Fruit fly (Drosophila melanogaster) whole organism, embryonic: Measurements from ENCODE around the gene CG10283.

ENCODE experiments used
- Aef1 ChIP-seq: fragments of 200-800 bp; sonication (Bioruptor generic); IDR thresholded peaks from 3 replicates; pipeline ENCODE4 v1.3.6; 2022; ENCODE audit warnings: missing biosample characterization, missing genetic modification characterization
- BtbVII ChIP-seq: fragments of 200-800 bp; sonication (Bioruptor generic); optimal IDR thresholded peaks from 3 replicates; lab custom pipeline; 2017; ENCODE audit warnings: missing biosample characterization, mild to moderate bottlenecking, missing genetic modification characterization
- C15 ChIP-seq: fragments of 200-800 bp; sonication (Bioruptor generic); IDR thresholded peaks from 3 replicates; pipeline ENCODE4 v1.3.6; 2022; ENCODE audit warnings: missing biosample characterization, missing genetic modification characterization
- CG10431 ChIP-seq: fragments of 200-800 bp; sonication (Bioruptor generic); optimal IDR thresholded peaks from 3 replicates; lab custom pipeline; 2018; ENCODE audit warnings: missing biosample characterization, mild to moderate bottlenecking, missing genetic modification characterization
- CG10979 ChIP-seq: fragments of 200-800 bp; sonication (Bioruptor generic); optimal IDR thresholded peaks from 2 replicates; lab custom pipeline; 2018; ENCODE audit warnings: missing biosample characterization, mild to moderate bottlenecking, missing genetic modification characterization, moderate library complexity
- CG12155 ChIP-seq: fragments of 200-800 bp; sonication (Bioruptor generic); optimal IDR thresholded peaks from 3 replicates; lab custom pipeline; 2016; ENCODE audit warnings: missing biosample characterization, missing genetic modification characterization
- CG12744 ChIP-seq: fragments of 200-800 bp; sonication (Bioruptor generic); optimal IDR thresholded peaks from 2 replicates; lab custom pipeline; 2016; ENCODE audit warnings: missing biosample characterization, missing genetic modification characterization
- CG14050 ChIP-seq: fragments of 200-800 bp; sonication (Bioruptor generic); IDR thresholded peaks from 3 replicates; pipeline ENCODE4 v1.3.6; 2022; ENCODE audit warnings: missing biosample characterization, missing genetic modification characterization
- CG15073 ChIP-seq: fragments of 200-800 bp; sonication (Bioruptor generic); optimal IDR thresholded peaks from 2 replicates; lab custom pipeline; 2016; ENCODE audit warnings: missing biosample characterization, missing genetic modification characterization
- CG16815 ChIP-seq: fragments of 200-800 bp; sonication (Bioruptor generic); optimal IDR thresholded peaks from 3 replicates; lab custom pipeline; 2017; ENCODE audit warnings: missing biosample characterization, mild to moderate bottlenecking, missing genetic modification characterization
- CG17385 ChIP-seq: fragments of 200-800 bp; sonication (Bioruptor generic); optimal IDR thresholded peaks from 3 replicates; lab custom pipeline; 2018; ENCODE audit warnings: missing biosample characterization, mild to moderate bottlenecking, missing genetic modification characterization
- CG18619 ChIP-seq: fragments of 200-800 bp; sonication (Bioruptor generic); optimal IDR thresholded peaks from 3 replicates; lab custom pipeline; 2017; ENCODE audit warnings: missing biosample characterization, mild to moderate bottlenecking, missing genetic modification characterization
- CG18764 ChIP-seq: fragments of 200-800 bp; sonication (Bioruptor generic); optimal IDR thresholded peaks from 3 replicates; lab custom pipeline; 2016; ENCODE audit warnings: missing biosample characterization, missing genetic modification characterization
- CG2120 ChIP-seq: fragments of 200-800 bp; sonication (Bioruptor generic); optimal IDR thresholded peaks from 3 replicates; lab custom pipeline; 2016; ENCODE audit warnings: missing biosample characterization, missing genetic modification characterization
- CG3726 ChIP-seq: fragments of 200-800 bp; sonication (Bioruptor generic); IDR thresholded peaks from 3 replicates; pipeline ENCODE4, ENCODE4 v1.3.6; 2022; ENCODE audit warnings: missing biosample characterization, missing genetic modification characterization
- CG3847 ChIP-seq: fragments of 200-800 bp; sonication (Bioruptor generic); IDR thresholded peaks from 2 replicates; pipeline ENCODE4 v1.3.6; 2022; ENCODE audit warnings: missing biosample characterization, missing genetic modification characterization
- CG6683 ChIP-seq: fragments of 200-800 bp; sonication (Bioruptor generic); optimal IDR thresholded peaks from 2 replicates; lab custom pipeline; 2017; ENCODE audit warnings: missing biosample characterization, mild to moderate bottlenecking, missing genetic modification characterization, missing genetic modification reagents
- CG8290 ChIP-seq, 3 experiments: fragments of 200-800 bp; sonication (Bioruptor generic); optimal IDR thresholded peaks; 2 replicates each; lab custom pipeline; 2016 to 2019; ENCODE audit warnings: missing biosample characterization in 3 of 3, missing genetic modification characterization in 3 of 3, mild to moderate bottlenecking in 2 of 3, moderate library complexity in 1 of 3
- CG8478 ChIP-seq: fragments of >200 bp; optimal IDR thresholded peaks from 2 replicates; lab custom pipeline; 2018
- CG8924 ChIP-seq: fragments of 200-800 bp; optimal IDR thresholded peaks from 3 replicates; lab custom pipeline; 2019; ENCODE audit warnings: missing biosample characterization, mild to moderate bottlenecking, missing genetic modification characterization, moderate library complexity
- Camta ChIP-seq: fragments of 200-800 bp; sonication (Bioruptor generic); optimal IDR thresholded peaks from 2 replicates; lab custom pipeline; 2016; ENCODE audit warnings: missing biosample characterization, missing genetic modification characterization
- ERR ChIP-seq: fragments of 200-800 bp; sonication (Bioruptor generic); optimal IDR thresholded peaks from 2 replicates; lab custom pipeline; 2016; ENCODE audit warnings: missing biosample characterization, missing genetic modification characterization
- Gug ChIP-seq: fragments of 200-800 bp; sonication (Bioruptor generic); IDR thresholded peaks from 4 replicates; pipeline ENCODE4 v1.3.6; 2022; ENCODE audit warnings: missing biosample characterization, missing genetic modification characterization
- HLHmδ ChIP-seq: fragments of 200-800 bp; sonication (Bioruptor generic); optimal IDR thresholded peaks from 2 replicates; lab custom pipeline; 2018; ENCODE audit warnings: missing biosample characterization, mild to moderate bottlenecking, missing genetic modification characterization, moderate library complexity
- HmgZ ChIP-seq: fragments of 200-800 bp; sonication (Bioruptor generic); optimal IDR thresholded peaks from 2 replicates; lab custom pipeline; 2018; ENCODE audit warnings: missing biosample characterization, mild to moderate bottlenecking, missing genetic modification characterization
- Hr51 ChIP-seq, 2 experiments: fragments of 200-800 bp; sonication (Bioruptor generic); optimal IDR thresholded peaks; 2 replicates in 1 of 2; 3 replicates in 1 of 2; lab custom pipeline; 2016 to 2018; ENCODE audit warnings: missing biosample characterization in 2 of 2, missing genetic modification characterization in 2 of 2, mild to moderate bottlenecking in 1 of 2, moderate library complexity in 1 of 2
- Jarid2 ChIP-seq: fragments of 200-800 bp; sonication (Bioruptor generic); optimal IDR thresholded peaks from 3 replicates; lab custom pipeline; 2017; ENCODE audit warnings: mild to moderate bottlenecking, missing biosample characterization, missing genetic modification reagents, missing genetic modification characterization
- NC2α ChIP-seq: fragments of 200-800 bp; sonication (Bioruptor generic); optimal IDR thresholded peaks from 2 replicates; lab custom pipeline; 2016; ENCODE audit warnings: missing biosample characterization, missing genetic modification characterization
- Neu2 ChIP-seq: fragments of 200-800 bp; sonication (Bioruptor generic); optimal IDR thresholded peaks from 3 replicates; lab custom pipeline; 2016; ENCODE audit warnings: missing biosample characterization, missing genetic modification characterization, borderline replicate concordance
- Poxn ChIP-seq: fragments of 200-800 bp; sonication (Bioruptor generic); IDR thresholded peaks from 2 replicates; pipeline ENCODE4 v1.3.6; 2022; ENCODE audit warnings: missing biosample characterization, missing genetic modification characterization
- Rfx ChIP-seq: fragments of 200-800 bp; sonication (Bioruptor generic); IDR thresholded peaks from 2 replicates; pipeline ENCODE4 v1.3.6; 2022; ENCODE audit warnings: missing biosample characterization, missing genetic modification characterization
- Side ChIP-seq: fragments of 200-800 bp; sonication (Bioruptor generic); optimal IDR thresholded peaks from 2 replicates; lab custom pipeline; 2016; ENCODE audit warnings: missing biosample characterization, missing genetic modification characterization
- Six4 ChIP-seq: fragments of 200-800 bp; sonication (Bioruptor generic); optimal IDR thresholded peaks from 2 replicates; lab custom pipeline; 2016; ENCODE audit warnings: missing biosample characterization, missing genetic modification characterization
- Sox100B ChIP-seq: fragments of 200-800 bp; sonication (Bioruptor generic); optimal IDR thresholded peaks from 3 replicates; lab custom pipeline; 2018; ENCODE audit warnings: missing biosample characterization, mild to moderate bottlenecking, missing genetic modification characterization
- al ChIP-seq: fragments of 200-800 bp; sonication (Bioruptor generic); IDR thresholded peaks from 2 replicates; pipeline ENCODE4 v1.3.6; 2022; ENCODE audit warnings: missing biosample characterization, missing genetic modification characterization
- ap ChIP-seq: fragments of 200-800 bp; sonication (Bioruptor generic); IDR thresholded peaks from 2 replicates; pipeline ENCODE4 v1.3.6; 2022; ENCODE audit warnings: missing biosample characterization, missing genetic modification characterization
- ato ChIP-seq: fragments of 200-800 bp; sonication (Bioruptor generic); IDR thresholded peaks from 2 replicates; pipeline ENCODE4 v1.3.6; 2022; ENCODE audit warnings: missing biosample characterization, missing genetic modification characterization; ENCODE audit not compliant: partially characterized antibody
- bsh ChIP-seq, 2 experiments: fragments of 200-800 bp; sonication (Bioruptor generic); optimal IDR thresholded peaks; 2 replicates each; lab custom pipeline; 2017 to 2018; ENCODE audit warnings: mild to moderate bottlenecking in 2 of 2, missing biosample characterization in 2 of 2, missing genetic modification characterization in 2 of 2, moderate library complexity in 1 of 2
- cas ChIP-seq: fragments of 200-800 bp; sonication (Bioruptor generic); IDR thresholded peaks from 2 replicates; pipeline ENCODE4 v1.3.6; 2022; ENCODE audit warnings: missing biosample characterization, missing genetic modification characterization
- cg ChIP-seq: fragments of 200-800 bp; sonication (Bioruptor generic); optimal IDR thresholded peaks from 3 replicates; lab custom pipeline; 2019; ENCODE audit warnings: missing biosample characterization, mild to moderate bottlenecking, missing genetic modification characterization, moderate library complexity
- ems ChIP-seq: fragments of 200-800 bp; sonication (Bioruptor generic); optimal IDR thresholded peaks from 3 replicates; lab custom pipeline; 2016; ENCODE audit warnings: missing biosample characterization, missing genetic modification characterization
- gcm ChIP-seq: fragments of 200-800 bp; sonication (Bioruptor generic); optimal IDR thresholded peaks from 2 replicates; lab custom pipeline; 2019; ENCODE audit warnings: missing biosample characterization, mild to moderate bottlenecking, missing genetic modification characterization, moderate library complexity
- hb ChIP-seq: fragments of 200-800 bp; sonication (Bioruptor generic); IDR thresholded peaks from 3 replicates; pipeline ENCODE4 v1.3.6; 2022; ENCODE audit warnings: missing biosample characterization, missing genetic modification characterization; ENCODE audit not compliant: partially characterized antibody
- hbn ChIP-seq: fragments of 200-800 bp; sonication (Bioruptor generic); IDR thresholded peaks from 2 replicates; pipeline ENCODE4 v1.3.6; 2022; ENCODE audit warnings: missing biosample characterization, missing genetic modification characterization; ENCODE audit not compliant: partially characterized antibody
- her ChIP-seq: fragments of 200-800 bp; sonication (Bioruptor generic); optimal IDR thresholded peaks from 2 replicates; lab custom pipeline; 2016; ENCODE audit warnings: missing biosample characterization, missing genetic modification characterization
- hth ChIP-seq: fragments of >200 bp; optimal IDR thresholded peaks from 2 replicates; lab custom pipeline; 2017; ENCODE audit warnings: inconsistent platforms
- jumu ChIP-seq: fragments of 200-800 bp; sonication (Bioruptor generic); optimal IDR thresholded peaks from 3 replicates; lab custom pipeline; 2016; ENCODE audit warnings: missing biosample characterization, missing genetic modification characterization
- onecut ChIP-seq: fragments of 200-800 bp; sonication (Bioruptor generic); IDR thresholded peaks from 2 replicates; pipeline ENCODE4 v1.3.6; 2022; ENCODE audit warnings: missing biosample characterization, missing genetic modification characterization
- phol ChIP-seq: fragments of 200-800 bp; sonication (Bioruptor generic); optimal IDR thresholded peaks from 3 replicates; lab custom pipeline; 2018; ENCODE audit warnings: missing biosample characterization, mild to moderate bottlenecking, missing genetic modification characterization, moderate library complexity
- seq ChIP-seq: fragments of 200-800 bp; sonication (Bioruptor generic); IDR thresholded peaks from 2 replicates; pipeline ENCODE4 v1.3.6; 2022; ENCODE audit warnings: missing biosample characterization, missing genetic modification characterization
- tx ChIP-seq: fragments of 200-800 bp; sonication (Bioruptor generic); optimal IDR thresholded peaks from 2 replicates; lab custom pipeline; 2016; ENCODE audit warnings: missing biosample characterization, missing genetic modification characterization
- zfh1 ChIP-seq: fragments of 200-800 bp; sonication (Bioruptor generic); IDR thresholded peaks from 3 replicates; pipeline ENCODE4 v1.3.6; 2022; ENCODE audit warnings: missing biosample characterization, missing genetic modification characterization

The CG10283 gene

DNA sequence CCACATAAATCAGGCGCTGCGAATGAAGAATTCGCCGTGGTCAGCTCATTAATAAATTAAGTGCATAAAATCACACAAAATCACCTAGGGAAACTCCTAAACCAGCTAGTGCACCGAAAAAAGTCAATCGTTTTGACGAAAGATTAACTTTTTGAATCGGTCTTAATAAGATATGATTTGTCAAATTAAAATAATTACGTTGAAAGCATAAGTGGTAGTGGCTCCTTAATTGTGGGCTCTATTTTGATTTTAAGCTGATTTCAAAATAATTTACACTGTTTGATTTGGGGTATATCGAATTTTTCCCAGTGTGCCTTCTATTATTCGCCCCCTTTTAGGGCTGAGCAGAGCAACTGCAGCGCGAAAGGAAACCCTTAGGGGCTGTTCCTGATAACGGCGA, 21.2 kb upstream of the CG10283 start (continued):
- TF ChIP-seq Side (no peak), CG10979 (tag; lab: Kevin White, UChicago) (peak; percentile 70), her (GFP tag; lab: Kevin White, UChicago) (no peak), CG8290 (GFP tag; optimal IDR thresholded peaks at IDR 0.05; lab: Kevin White, UChicago) (no peak), CG8290 (tag; optimal IDR thresholded peaks at IDR 0.05; lab: Kevin White, UChicago) (no peak), cas (GFP tag; lab: Robert Waterston, UW) (no peak), HmgZ (tag; lab: Kevin White, UChicago) (no peak), Poxn (GFP tag; lab: Robert Waterston, UW) (no peak), CG6683 (GFP tag; lab: Kevin White, UChicago) (no peak), CG17385 (peak; percentile 11), seq (GFP tag; lab: Robert Waterston, UW) (no peak), NC2α (GFP tag; lab: Kevin White, UChicago) (no peak), CG8924 (tag; lab: Kevin White, UChicago) (peak; percentile 21), CG15073 (no peak), CG18619 (no peak), ERR (GFP tag; lab: Kevin White, UChicago) (no peak), Six4 (GFP tag; lab: Kevin White, UChicago) (no peak), CG3847 (GFP tag; lab: Robert Waterston, UW) (no peak), Gug (no peak), Jarid2 (no peak), CG16815 (GFP tag; lab: Kevin White, UChicago) (peak; percentile 59), zfh1 (GFP tag; lab: Robert Waterston, UW) (peak; percentile 60; the same call in 2 of the 3 replicates), ap (no peak), hbn (GFP tag; lab: Robert Waterston, UW) (no peak), CG8478 (lab: Kevin White, UChicago) (no peak), jumu (no peak), gcm (GFP tag; lab: Kevin White, UChicago) (peak; percentile 26), CG10431 (GFP tag; lab: Kevin White, UChicago) (no peak), ato (GFP tag; lab: Robert Waterston, UW) (no peak), hth (lab: Kevin White, UChicago) (no peak), bsh (GFP tag; optimal IDR thresholded peaks at IDR 0.05; lab: Kevin White, UChicago) (peak in 1 of 2 experiments; percentile 70), cg (no peak), Aef1 (GFP tag; lab: Robert Waterston, UW) (no peak), CG12155 (GFP tag; lab: Kevin White, UChicago) (no peak), Rfx (GFP tag; lab: Robert Waterston, UW) (no peak), Camta (GFP tag; lab: Kevin White, UChicago) (peak; percentile 19), phol (peak; percentile 49), Hr51 (GFP tag; optimal IDR thresholded peaks at IDR 0.05; lab: Kevin White, UChicago) (peak in 1 of 2 experiments; percentile 1), onecut (GFP tag; lab: Robert Waterston, UW) (peak; percentile 42; the same call in 1 of the 2 replicates), CG14050 (no peak), CG3726 (no peak), HLHmδ (GFP tag; lab: Kevin White, UChicago) (no peak), tx (GFP tag; lab: Kevin White, UChicago) (no peak), Neu2 (GFP tag; lab: Kevin White, UChicago) (no peak), CG18764 (GFP tag; lab: Kevin White, UChicago) (no peak), CG2120 (GFP tag; lab: Kevin White, UChicago) (no peak), al (GFP tag; lab: Robert Waterston, UW) (no peak), ems (GFP tag; lab: Kevin White, UChicago) (no peak), Sox100B (GFP tag; lab: Kevin White, UChicago) (no peak), hb (no peak), CG12744 (no peak), C15 (GFP tag; lab: Robert Waterston, UW) (no peak), BtbVII (no peak)
